Fruit fly (Drosophila melanogaster): ENCODE data around the gene Mis12.

The Mis12 gene

dm6 chr3L:6964488-6965152 lies 4.2 kb downstream of the Mis12 start, which contains the start of gene sgl:
sgl (minus strand) TSS chr3L:6964758.
- TF ChIP-seq ovo (GFP tag; optimal IDR thresholded peaks at IDR 0.05) (peak; percentile 61), CG11617 (GFP tag; optimal IDR thresholded peaks at IDR 0.05) (peak; percentile 18), CG14711 (tag; optimal IDR thresholded peaks at IDR 0.05) (no peak), CG5204 (GFP tag; optimal IDR thresholded peaks at IDR 0.05) (no peak), Clk (GFP tag; optimal IDR thresholded peaks at IDR 0.05) (no peak), CG7101 (tag; optimal IDR thresholded peaks at IDR 0.05) (peak; percentile 29), tj (GFP tag; optimal IDR thresholded peaks at IDR 0.05) (peak; percentile 43), Mnt (GFP tag; optimal IDR thresholded peaks at IDR 0.05) (peak; percentile 98), toe (GFP tag; optimal IDR thresholded peaks at IDR 0.05) (no peak), kay (GFP tag; ENCODE audit: borderline replicate concordance) (no peak), cic (GFP tag; optimal IDR thresholded peaks at IDR 0.05) (peak; percentile 87), CG7045 (GFP tag; optimal IDR thresholded peaks at IDR 0.05) (peak; percentile 37), bab1 (GFP tag; optimal IDR thresholded peaks at IDR 0.05) (peak; percentile 73), Hr96 (GFP tag; optimal IDR thresholded peaks at IDR 0.05) (peak; percentile 15), CG33017 (tag; optimal IDR thresholded peaks at IDR 0.05) (peak; percentile 66), Crg-1 (GFP tag; optimal IDR thresholded peaks at IDR 0.05) (peak; percentile 5), CG12768 (GFP tag; optimal IDR thresholded peaks at IDR 0.05) (peak; percentile 74), CG1620 (GFP tag; optimal IDR thresholded peaks at IDR 0.05) (peak; percentile 26), pad (GFP tag; optimal IDR thresholded peaks at IDR 0.05) (peak; percentile 15), cnc (optimal IDR thresholded peaks at IDR 0.05) (no peak)

dm6 chr3L:6963792-6964487 lies 4.9 kb downstream of the Mis12 start:
- TF ChIP-seq kay (GFP tag; ENCODE audit: borderline replicate concordance): no peak
- no peak for TF ChIP-seq CG7045 (GFP tag; optimal IDR thresholded peaks at IDR 0.05)
- no peak for TF ChIP-seq CG1620 (GFP tag; optimal IDR thresholded peaks at IDR 0.05)
- TF ChIP-seq ovo (GFP tag; optimal IDR thresholded peaks at IDR 0.05): no peak
- no peak for TF ChIP-seq tj (GFP tag; optimal IDR thresholded peaks at IDR 0.05)
- no peak for TF ChIP-seq CG14711 (tag; optimal IDR thresholded peaks at IDR 0.05)
- no peak for TF ChIP-seq Hr96 (GFP tag; optimal IDR thresholded peaks at IDR 0.05)
- no peak for TF ChIP-seq cic (GFP tag; optimal IDR thresholded peaks at IDR 0.05)
- no peak for TF ChIP-seq toe (GFP tag; optimal IDR thresholded peaks at IDR 0.05)
- no peak for TF ChIP-seq CG33017 (tag; optimal IDR thresholded peaks at IDR 0.05)
- no peak for TF ChIP-seq pad (GFP tag; optimal IDR thresholded peaks at IDR 0.05)

- peak; percentile 18 for TF ChIP-seq cic (GFP tag; optimal IDR thresholded peaks at IDR 0.05)
- peak; percentile 18 for TF ChIP-seq Mnt (GFP tag; optimal IDR thresholded peaks at IDR 0.05)
- no peak for TF ChIP-seq CG7045 (GFP tag; optimal IDR thresholded peaks at IDR 0.05)
- no peak for TF ChIP-seq CG5204 (GFP tag; optimal IDR thresholded peaks at IDR 0.05)
- no peak for TF ChIP-seq CG1620 (GFP tag; optimal IDR thresholded peaks at IDR 0.05)
Observed at dm6 chr3L:6963175-6963574, 5.7 kb downstream of the Mis12 start.

- TF ChIP-seq bab1 (GFP tag; optimal IDR thresholded peaks at IDR 0.05) (no peak), cic (GFP tag; optimal IDR thresholded peaks at IDR 0.05) (peak; percentile 31), Hr96 (GFP tag; optimal IDR thresholded peaks at IDR 0.05) (no peak), kay (GFP tag; ENCODE audit: borderline replicate concordance) (peak; percentile 89)
Observed at dm6 chr3L:6961992-6962570, 6.8 kb downstream of the Mis12 start.

dm6 chr3L:6957753-6958420 lies 11.0 kb downstream of the Mis12 start, which contains the start of the genes Uqcc1 and Surf1:
Uqcc1 (minus strand) TSS chr3L:6958108.
Surf1 (plus strand) TSS chr3L:6958346.
- TF ChIP-seq Clk (GFP tag; optimal IDR thresholded peaks at IDR 0.05): no peak
- TF ChIP-seq CG14711 (tag; optimal IDR thresholded peaks at IDR 0.05): peak; percentile 10
- peak; percentile 3 for TF ChIP-seq ovo (GFP tag; optimal IDR thresholded peaks at IDR 0.05)
- TF ChIP-seq bab1 (GFP tag; optimal IDR thresholded peaks at IDR 0.05): peak; percentile 26
- TF ChIP-seq CG7101 (tag; optimal IDR thresholded peaks at IDR 0.05): no peak
- peak; percentile 32 for TF ChIP-seq Mnt (GFP tag; optimal IDR thresholded peaks at IDR 0.05)
- no peak for TF ChIP-seq CG7045 (GFP tag; optimal IDR thresholded peaks at IDR 0.05)
- no peak for TF ChIP-seq toe (GFP tag; optimal IDR thresholded peaks at IDR 0.05)
- TF ChIP-seq kay (GFP tag; ENCODE audit: borderline replicate concordance): peak; percentile 75
